Fruit fly (Drosophila melanogaster): ENCODE results near the gene CG6576.

Gene CG6576

DNA sequence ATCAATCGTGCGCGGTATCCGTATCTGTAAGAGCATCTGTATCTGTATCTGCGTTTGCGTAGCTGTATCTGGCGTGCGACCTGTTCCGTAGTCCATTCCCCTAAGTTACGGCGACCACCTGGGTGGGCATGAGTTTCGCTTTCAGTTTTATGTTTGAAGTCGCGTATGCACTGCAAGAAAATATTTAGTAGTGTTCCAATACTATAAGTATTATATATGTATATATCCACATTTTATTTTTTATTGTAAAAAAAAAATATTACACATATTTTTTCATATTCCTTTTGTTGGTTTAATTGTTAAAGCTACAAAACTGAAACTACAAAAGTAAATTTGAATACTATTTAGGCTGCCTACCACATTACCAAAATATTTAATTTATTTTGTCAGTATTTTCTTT lies 42.9 kb upstream of the CG6576 start:
- TF ChIP-seq tio (GFP tag; optimal IDR thresholded peaks at IDR 0.05) = no peak
- no peak for TF ChIP-seq CG11696 (GFP tag; IDR thresholded peaks at IDR 0.05)
- TF ChIP-seq CoRest (tag; optimal IDR thresholded peaks at IDR 0.05) = peak; percentile 46
- TF ChIP-seq cg (GFP tag; optimal IDR thresholded peaks at IDR 0.05) = no peak
- no peak for TF ChIP-seq CG1529 (GFP tag; optimal IDR thresholded peaks at IDR 0.05)
- no peak for TF ChIP-seq Stat92E (GFP tag; optimal IDR thresholded peaks at IDR 0.05)
- no peak for TF ChIP-seq Fer2 (tag; optimal IDR thresholded peaks at IDR 0.05)
- no peak for TF ChIP-seq Awh (GFP tag; IDR thresholded peaks at IDR 0.05)
- no peak for TF ChIP-seq CG33213 (GFP tag; optimal IDR thresholded peaks at IDR 0.05)
- TF ChIP-seq bsh (GFP tag; optimal IDR thresholded peaks at IDR 0.05) = peak in 1 of 2 experiments; percentile 32
- no peak for TF ChIP-seq Hsf (GFP tag; optimal IDR thresholded peaks at IDR 0.05)
- TF ChIP-seq CG17912 (GFP tag; optimal IDR thresholded peaks at IDR 0.05) = no peak
- TF ChIP-seq amos (GFP tag; IDR thresholded peaks at IDR 0.05; ENCODE audit: partially characterized antibody) = no peak
- no peak for TF ChIP-seq CG7786 (GFP tag; optimal IDR thresholded peaks at IDR 0.05)
- TF ChIP-seq CG12391 (tag; optimal IDR thresholded peaks at IDR 0.05) = peak; percentile 31
- no peak for TF ChIP-seq cato (GFP tag; optimal IDR thresholded peaks at IDR 0.05; ENCODE audit: borderline replicate concordance)
- TF ChIP-seq CG16779 (GFP tag; IDR thresholded peaks at IDR 0.05) = no peak
- no peak for TF ChIP-seq Bgb (GFP tag; IDR thresholded peaks at IDR 0.05; ENCODE audit: partially characterized antibody)
- TF ChIP-seq HmgZ (tag; optimal IDR thresholded peaks at IDR 0.05) = no peak
- TF ChIP-seq ara (GFP tag; IDR thresholded peaks at IDR 0.05) = no peak
- TF ChIP-seq tll (GFP tag; optimal IDR thresholded peaks at IDR 0.05) = no peak
- TF ChIP-seq Rx (GFP tag; IDR thresholded peaks at IDR 0.05) = no peak
- TF ChIP-seq CG10321 (GFP tag; IDR thresholded peaks at IDR 0.05) = no peak
- TF ChIP-seq lov (optimal IDR thresholded peaks at IDR 0.05) = no peak
- TF ChIP-seq lov (GFP tag; IDR thresholded peaks at IDR 0.05) = no peak
- TF ChIP-seq Max (GFP tag; optimal IDR thresholded peaks at IDR 0.05) = no peak
- TF ChIP-seq slou (GFP tag; optimal IDR thresholded peaks at IDR 0.05) = no peak
- TF ChIP-seq CG15696 (tag; optimal IDR thresholded peaks at IDR 0.05) = peak; percentile 45
- no peak for TF ChIP-seq gcm2 (GFP tag; optimal IDR thresholded peaks at IDR 0.05)
- peak; percentile 46 for TF ChIP-seq CG10267 (tag; optimal IDR thresholded peaks at IDR 0.05)
- TF ChIP-seq Dfd (GFP tag; optimal IDR thresholded peaks at IDR 0.05) = no peak
- no peak for TF ChIP-seq pan (optimal IDR thresholded peaks at IDR 0.05)
- TF ChIP-seq pan (GFP tag; optimal IDR thresholded peaks at IDR 0.05 in 1 of 2, IDR thresholded peaks at IDR 0.05 in 1 of 2) = no peak
- TF ChIP-seq z (GFP tag; IDR thresholded peaks at IDR 0.05) = no peak
- no peak for TF ChIP-seq croc (GFP tag; conservative IDR thresholded peaks at IDR 0.05)
- no peak for TF ChIP-seq CG9215 (GFP tag; IDR thresholded peaks at IDR 0.05)
- no peak for TF ChIP-seq vnd (GFP tag; IDR thresholded peaks at IDR 0.05; ENCODE audit: partially characterized antibody)
- TF ChIP-seq Dref (GFP tag; IDR thresholded peaks at IDR 0.05) = no peak
- TF ChIP-seq CG9727 (GFP tag; optimal IDR thresholded peaks at IDR 0.05) = peak; percentile 57
- no peak for TF ChIP-seq CG3847 (GFP tag; IDR thresholded peaks at IDR 0.05)
- TF ChIP-seq Gsc (GFP tag; IDR thresholded peaks at IDR 0.05) = no peak
- TF ChIP-seq grau (tag; optimal IDR thresholded peaks at IDR 0.05) = peak; percentile 24
- no peak for TF ChIP-seq Eip74EF (GFP tag; optimal IDR thresholded peaks at IDR 0.05)
- no peak for TF ChIP-seq CG7928 (GFP tag; optimal IDR thresholded peaks at IDR 0.05)
- TF ChIP-seq ranshi (GFP tag; IDR thresholded peaks at IDR 0.05) = no peak
- peak; percentile 38 for TF ChIP-seq CG2712 (tag; optimal IDR thresholded peaks at IDR 0.05)
- no peak for TF ChIP-seq bowl (GFP tag; IDR thresholded peaks at IDR 0.05)
- no peak for TF ChIP-seq CG8359 (GFP tag; optimal IDR thresholded peaks at IDR 0.05; ENCODE audit: borderline replicate concordance)
- 0 out of 2 replicates have a peak, but pooled peaks have one; percentile 27 for TF ChIP-seq slbo (GFP tag; IDR thresholded peaks at IDR 0.05)
- no peak for TF ChIP-seq CG12236 (GFP tag; optimal IDR thresholded peaks at IDR 0.05)
- no peak for TF ChIP-seq Atf6 (GFP tag; IDR thresholded peaks at IDR 0.05)
- no peak for TF ChIP-seq NK7.1 (GFP tag; optimal IDR thresholded peaks at IDR 0.05)
